Worm (Caenorhabditis elegans) whole organism, L2 larva: Measurements from ENCODE around the gene F57F5.3.

Source experiments
- C34F6.9 ChIP-seq: fragments of 150-350 bp; optimal IDR thresholded peaks from 2 replicates; lab custom pipeline; 2014; ENCODE audit warnings: missing biosample characterization, missing genetic modification characterization
- F13H6.1 ChIP-seq: sonication (generic microtip); optimal IDR thresholded peaks from 2 replicates; lab custom pipeline; 2016; ENCODE audit warnings: missing genetic modification characterization, missing compliant biosample characterization
- Y55F3AM.14 ChIP-seq: fragments of 200-800 bp; sonication (Bioruptor generic); optimal IDR thresholded peaks from 2 replicates; lab custom pipeline; 2018; ENCODE audit warnings: mild to moderate bottlenecking, missing genetic modification characterization, missing compliant biosample characterization
- ZK546.5 ChIP-seq: sonication (generic microtip); optimal IDR thresholded peaks from 2 replicates; lab custom pipeline; 2017; ENCODE audit warnings: missing biosample characterization, missing genetic modification characterization
- alr-1 ChIP-seq: fragments of 150-350 bp; optimal IDR thresholded peaks from 2 replicates; lab custom pipeline; 2014; ENCODE audit warnings: missing biosample characterization, missing genetic modification characterization
- ama-1 ChIP-seq: fragments of 150-350 bp; optimal IDR thresholded peaks from 2 replicates; lab custom pipeline; 2018; ENCODE audit warnings: inconsistent platforms
- ceh-16 ChIP-seq: fragments of 150-350 bp; optimal IDR thresholded peaks from 2 replicates; lab custom pipeline; 2014; ENCODE audit warnings: missing biosample characterization, missing genetic modification characterization
- ceh-82 ChIP-seq: fragments of 150-350 bp; optimal IDR thresholded peaks from 2 replicates; lab custom pipeline; 2014; ENCODE audit warnings: missing biosample characterization, missing genetic modification characterization
- crh-2 ChIP-seq: sonication (generic microtip); optimal IDR thresholded peaks from 2 replicates; lab custom pipeline; 2017; ENCODE audit warnings: missing biosample characterization, missing genetic modification characterization
- dmd-4 ChIP-seq: sonication (generic microtip); optimal IDR thresholded peaks from 2 replicates; lab custom pipeline; 2017; ENCODE audit warnings: missing biosample characterization, missing genetic modification characterization
- egl-27 ChIP-seq: sonication (generic microtip); optimal IDR thresholded peaks from 3 replicates; lab custom pipeline; 2017; ENCODE audit warnings: missing biosample characterization, missing genetic modification reagents, missing genetic modification characterization
- elt-3 ChIP-seq: sonication (generic microtip); optimal IDR thresholded peaks from 2 replicates; lab custom pipeline; 2017; ENCODE audit warnings: missing biosample characterization, missing genetic modification characterization
- fos-1 ChIP-seq: fragments of 150-350 bp; optimal IDR thresholded peaks from 2 replicates; lab custom pipeline; 2014; ENCODE audit warnings: missing biosample characterization, missing genetic modification characterization
- gmeb-1 ChIP-seq: fragments of 150-350 bp; optimal IDR thresholded peaks from 2 replicates; lab custom pipeline; 2014; ENCODE audit warnings: missing biosample characterization, missing genetic modification characterization
- lin-11 ChIP-seq: fragments of 150-350 bp; sonication (generic microtip); optimal IDR thresholded peaks from 2 replicates; lab custom pipeline; 2014; ENCODE audit warnings: missing biosample characterization, missing genetic modification characterization, inconsistent platforms, mixed read lengths
- lin-13 ChIP-seq: fragments of 150-350 bp; optimal IDR thresholded peaks from 2 replicates; lab custom pipeline; 2014; ENCODE audit warnings: missing biosample characterization, missing genetic modification reagents, missing genetic modification characterization
- lin-39 ChIP-seq: fragments of 150-350 bp; optimal IDR thresholded peaks from 2 replicates; lab custom pipeline; 2014; ENCODE audit warnings: missing biosample characterization, missing genetic modification reagents, missing genetic modification characterization
- mab-5 ChIP-seq: fragments of 150-350 bp; optimal IDR thresholded peaks from 2 replicates; lab custom pipeline; 2014; ENCODE audit warnings: missing biosample characterization, missing genetic modification characterization
- mbf-1 ChIP-seq: sonication (generic microtip); optimal IDR thresholded peaks from 2 replicates; lab custom pipeline; 2017; ENCODE audit warnings: missing biosample characterization, missing genetic modification characterization
- mdl-1 ChIP-seq, 2 experiments: fragments of 150-350 bp in 1 of 2; sonication (generic microtip) in 1 of 2; optimal IDR thresholded peaks; 2 replicates each; lab custom pipeline; 2017; ENCODE audit warnings: missing biosample characterization in 2 of 2, missing genetic modification characterization in 2 of 2
- nhr-10 ChIP-seq: sonication (generic microtip); optimal IDR thresholded peaks from 2 replicates; lab custom pipeline; 2017; ENCODE audit warnings: missing biosample characterization, missing genetic modification characterization
- nhr-12 ChIP-seq: fragments of 150-350 bp; optimal IDR thresholded peaks from 2 replicates; lab custom pipeline; 2014; ENCODE audit warnings: missing biosample characterization, missing genetic modification characterization
- nhr-129 ChIP-seq: fragments of 150-350 bp; optimal IDR thresholded peaks from 2 replicates; lab custom pipeline; 2014; ENCODE audit warnings: missing biosample characterization, missing genetic modification characterization
- nhr-21 ChIP-seq: fragments of 150-350 bp; optimal IDR thresholded peaks from 2 replicates; lab custom pipeline; 2014; ENCODE audit warnings: missing biosample characterization, missing genetic modification characterization
- nhr-23 ChIP-seq: fragments of 150-350 bp; optimal IDR thresholded peaks from 2 replicates; lab custom pipeline; 2014; ENCODE audit warnings: missing biosample characterization, missing genetic modification reagents, missing genetic modification characterization
- nhr-25 ChIP-seq: fragments of 150-350 bp; sonication (generic microtip); optimal IDR thresholded peaks from 3 replicates; lab custom pipeline; 2014; ENCODE audit warnings: missing biosample characterization, missing genetic modification characterization
- nhr-6 ChIP-seq: fragments of 150-350 bp; optimal IDR thresholded peaks from 2 replicates; lab custom pipeline; 2014; ENCODE audit warnings: missing biosample characterization, missing genetic modification characterization
- nhr-77 ChIP-seq: fragments of 150-350 bp; optimal IDR thresholded peaks from 2 replicates; lab custom pipeline; 2014; ENCODE audit warnings: missing biosample characterization, missing genetic modification characterization
- peb-1 ChIP-seq: fragments of 150-350 bp; optimal IDR thresholded peaks from 2 replicates; lab custom pipeline; 2014; ENCODE audit warnings: missing biosample characterization, missing genetic modification characterization
- sem-4 ChIP-seq: fragments of 150-350 bp; optimal IDR thresholded peaks from 2 replicates; lab custom pipeline; 2014; ENCODE audit warnings: missing biosample characterization, missing genetic modification reagents, missing genetic modification characterization
- sma-3 ChIP-seq: sonication (generic microtip); optimal IDR thresholded peaks from 2 replicates; lab custom pipeline; 2016; ENCODE audit warnings: missing genetic modification reagents, missing genetic modification characterization, missing compliant biosample characterization
- sma-9 ChIP-seq, 2 experiments: fragments of 150-350 bp in 1 of 2; sonication (generic microtip) in 1 of 2; optimal IDR thresholded peaks; 2 replicates each; lab custom pipeline; 2014 to 2016; ENCODE audit warnings: missing genetic modification characterization in 2 of 2, mild to moderate bottlenecking in 1 of 2, missing biosample characterization in 1 of 2, missing compliant biosample characterization in 1 of 2, missing genetic modification reagents in 1 of 2, moderate library complexity in 1 of 2
- snpc-4 ChIP-seq: fragments of 150-350 bp; optimal IDR thresholded peaks from 2 replicates; lab custom pipeline; 2014; ENCODE audit warnings: missing biosample characterization, missing genetic modification characterization
- unc-55 ChIP-seq: fragments of 150-350 bp; sonication (generic microtip); optimal IDR thresholded peaks from 3 replicates; lab custom pipeline; 2014; ENCODE audit warnings: missing biosample characterization, missing genetic modification reagents, missing genetic modification characterization
- zag-1 ChIP-seq: fragments of 150-350 bp; optimal IDR thresholded peaks from 2 replicates; lab custom pipeline; 2014; ENCODE audit warnings: missing biosample characterization, missing genetic modification characterization
- ztf-1 ChIP-seq: fragments of 200-800 bp; sonication (Bioruptor generic); conservative IDR thresholded peaks from 2 replicates; pipeline ENCODE4 v1.3.6; 2022; ENCODE audit warnings: missing genetic modification characterization, missing compliant biosample characterization
- ztf-4 ChIP-seq: fragments of 150-350 bp; optimal IDR thresholded peaks from 2 replicates; lab custom pipeline; 2014; ENCODE audit warnings: missing biosample characterization, missing genetic modification characterization

The F57F5.3 gene

ce11 chrV:12040823-12041606 is 34.6 kb upstream of the F57F5.3 start, which contains the start of the genes kup-1 and F10C2.4:
kup-1 (minus strand) TSS chrV:12040873.
F10C2.4 (plus strand) TSS chrV:12041556.
- TF ChIP-seq nhr-21: no peak
- TF ChIP-seq lin-39: no peak
- TF ChIP-seq nhr-129 (tag; lab: Kevin White, UChicago): peak; percentile 48
- TF ChIP-seq lin-13 (GFP tag; lab: Kevin White, UChicago): peak; percentile 45
- TF ChIP-seq mab-5: no peak
- peak; percentile 66 for TF ChIP-seq sma-3 (GFP tag; lab: Kevin White, UChicago)
- TF ChIP-seq nhr-25 (tag; lab: Kevin White, UChicago): no peak
- TF ChIP-seq fos-1: no peak
- no peak for TF ChIP-seq nhr-6 (tag; lab: Kevin White, UChicago)
- TF ChIP-seq unc-55 (GFP tag; lab: Kevin White, UChicago): peak; percentile 79
- no peak for TF ChIP-seq nhr-10 (tag; lab: Kevin White, UChicago)
- TF ChIP-seq crh-2 (tag; lab: Kevin White, UChicago): peak; percentile 41
- TF ChIP-seq lin-11: no peak
- TF ChIP-seq gmeb-1 (tag; lab: Kevin White, UChicago): peak; percentile 90
- peak; percentile 67 for TF ChIP-seq C34F6.9 (tag; lab: Kevin White, UChicago)

ce11 chrV:12039755-12040154 is 33.4 kb upstream of the F57F5.3 start:
- TF ChIP-seq nhr-25 (tag; lab: Kevin White, UChicago) (peak; percentile 24), nhr-129 (tag; lab: Kevin White, UChicago) (no peak)

ce11 chrV:12038783-12039182 is 32.4 kb upstream of the F57F5.3 start:
- peak; percentile 29 for TF ChIP-seq nhr-129 (tag; lab: Kevin White, UChicago)
- peak; percentile 32 for TF ChIP-seq lin-11
- peak; percentile 7 for TF ChIP-seq F13H6.1
- peak; percentile 65 for TF ChIP-seq ama-1 (lab: Kevin White, UChicago)
- TF ChIP-seq unc-55 (GFP tag; lab: Kevin White, UChicago): peak; percentile 12
- no peak for TF ChIP-seq ztf-1 (GFP tag; lab: Robert Waterston, UW)
- TF ChIP-seq C34F6.9 (tag; lab: Kevin White, UChicago): peak; percentile 33
- no peak for TF ChIP-seq snpc-4 (tag; lab: Kevin White, UChicago)

ce11 chrV:12038317-12038716 is 31.9 kb upstream of the F57F5.3 start:
- TF ChIP-seq Y55F3AM.14 (GFP tag; lab: Kevin White, UChicago): peak; percentile 2
- peak; percentile 11 for TF ChIP-seq nhr-129 (tag; lab: Kevin White, UChicago)
- TF ChIP-seq unc-55 (GFP tag; lab: Kevin White, UChicago): peak; percentile 59
- TF ChIP-seq elt-3 (tag; lab: Kevin White, UChicago): no peak

- peak; percentile 4 for TF ChIP-seq ztf-4 (tag; lab: Kevin White, UChicago)
- TF ChIP-seq ceh-16 (tag; lab: Kevin White, UChicago): no peak
- TF ChIP-seq nhr-12: no peak
Measured at ce11 chrV:12037889-12038288, 31.5 kb upstream of the F57F5.3 start.

- no peak for TF ChIP-seq mab-5
- TF ChIP-seq nhr-129 (tag; lab: Kevin White, UChicago): no peak
- no peak for TF ChIP-seq elt-3 (tag; lab: Kevin White, UChicago)
- TF ChIP-seq gmeb-1 (tag; lab: Kevin White, UChicago): no peak
- no peak for TF ChIP-seq nhr-23 (tag; lab: Kevin White, UChicago)
- no peak for TF ChIP-seq lin-13 (GFP tag; lab: Kevin White, UChicago)
- TF ChIP-seq sem-4: no peak
- no peak for TF ChIP-seq ama-1 (lab: Kevin White, UChicago)
- TF ChIP-seq unc-55 (GFP tag; lab: Kevin White, UChicago): no peak
Measured at ce11 chrV:12036129-12036528, 29.7 kb upstream of the F57F5.3 start.

- no peak for TF ChIP-seq ceh-82 (tag; lab: Kevin White, UChicago)
- no peak for TF ChIP-seq alr-1
- TF ChIP-seq ztf-4 (tag; lab: Kevin White, UChicago): no peak
- no peak for TF ChIP-seq elt-3 (tag; lab: Kevin White, UChicago)
- no peak for TF ChIP-seq zag-1
- no peak for TF ChIP-seq mdl-1 (tag; optimal IDR thresholded peaks at IDR 0.05; lab: Kevin White, UChicago)
- no peak for TF ChIP-seq egl-27
- TF ChIP-seq peb-1: no peak
- TF ChIP-seq sma-9 (GFP tag; optimal IDR thresholded peaks at IDR 0.05; lab: Kevin White, UChicago): no peak
- TF ChIP-seq sma-9 (tag; optimal IDR thresholded peaks at IDR 0.05; lab: Kevin White, UChicago): no peak
- no peak for TF ChIP-seq dmd-4 (tag; lab: Kevin White, UChicago)
- TF ChIP-seq nhr-129 (tag; lab: Kevin White, UChicago): no peak
- no peak for TF ChIP-seq nhr-12
- no peak for TF ChIP-seq fos-1
- no peak for TF ChIP-seq mbf-1 (tag; lab: Kevin White, UChicago)
- TF ChIP-seq ZK546.5: no peak
- no peak for TF ChIP-seq nhr-21
- TF ChIP-seq lin-11: no peak
- TF ChIP-seq nhr-77 (tag; lab: Kevin White, UChicago): no peak
- TF ChIP-seq, all 48 proteins: peak for 0
Measured at ce11 chrV:12033841-12034240, 27.4 kb upstream of the F57F5.3 start.
